Worm (Caenorhabditis elegans) whole organism, young adult: Measurements from ENCODE around the gene clec-162.

Source experiments
- Y53G8AR.9 ChIP-seq: fragments of 200-800 bp; sonication (Bioruptor generic); conservative IDR thresholded peaks from 2 replicates; pipeline ENCODE4 v1.3.6; 2022; ENCODE audit warnings: missing genetic modification reagents, missing genetic modification characterization, missing compliant biosample characterization
- rcor-1 ChIP-seq: fragments of 200-800 bp; sonication (Bioruptor generic); IDR thresholded peaks from 2 replicates; pipeline ENCODE4 v1.3.6; 2022; ENCODE audit warnings: missing genetic modification reagents, missing genetic modification characterization, missing compliant biosample characterization
- snpc-3.4 ChIP-seq: sonication (generic microtip); optimal IDR thresholded peaks from 2 replicates; lab custom pipeline; 2017; ENCODE audit warnings: missing genetic modification characterization, mild to moderate bottlenecking, missing compliant biosample characterization, antibody characterized with exemption, moderate library complexity, missing genotype, missing genetic modification reagents

ce11 chrIII:9770590-9770989 lies 45.6 kb upstream of the clec-162 start:
- TF ChIP-seq snpc-3.4 (tag; lab: Kevin White, UChicago): no peak
- TF ChIP-seq Y53G8AR.9 (GFP tag; lab: Robert Waterston, UW): no peak
- TF ChIP-seq rcor-1: no peak
